Fruit fly (Drosophila melanogaster): ENCODE measurements around the gene smp-30.

smp-30 gene

DNA sequence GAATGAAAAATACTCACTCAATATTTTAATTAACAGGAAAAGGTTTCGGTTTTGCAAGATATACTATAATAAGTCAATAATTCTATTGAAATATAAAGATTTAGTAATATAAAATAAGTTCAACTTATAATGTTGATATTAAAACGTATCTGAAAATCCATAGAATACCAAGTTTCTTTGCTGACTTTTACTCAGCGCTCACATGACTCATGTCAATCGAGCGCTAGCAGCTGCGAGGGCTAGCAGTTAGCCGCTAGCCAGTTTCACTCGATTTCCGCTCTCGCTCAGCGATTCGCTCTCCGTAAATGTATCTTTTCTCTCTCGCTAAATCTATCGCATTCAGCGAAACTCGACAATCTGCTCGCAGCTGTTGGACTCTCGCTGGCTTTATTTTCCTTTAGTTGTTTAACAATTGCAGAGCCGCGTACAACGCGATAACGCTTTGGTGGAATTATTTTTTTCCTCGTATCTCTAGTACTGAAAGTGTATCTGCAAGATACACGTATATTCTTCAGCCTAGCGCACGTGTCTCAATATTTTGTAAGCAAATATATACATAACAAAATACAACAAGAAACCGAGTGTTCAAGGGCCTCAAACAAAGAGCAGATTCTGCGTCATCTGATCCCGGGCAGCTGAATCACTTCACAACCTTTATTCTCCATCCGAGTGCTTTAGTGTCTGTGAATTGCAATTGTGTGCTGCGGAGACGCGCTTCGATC, 1.8 kb downstream of the smp-30 start (continued):
- TF ChIP-seq Opbp (GFP tag; IDR thresholded peaks at IDR 0.05; ENCODE audit: partially characterized antibody), result peak; percentile 67; the same call in 2 of the 3 replicates
- peak; percentile 94 for TF ChIP-seq chm (GFP tag; IDR thresholded peaks at IDR 0.05)
- TF ChIP-seq D19B (GFP tag; optimal IDR thresholded peaks at IDR 0.05), result peak; percentile 21
- TF ChIP-seq Doc3 (GFP tag; IDR thresholded peaks at IDR 0.05; ENCODE audit: partially characterized antibody), result no peak
- no peak for TF ChIP-seq CG9932 (GFP tag; IDR thresholded peaks at IDR 0.05)
- peak; percentile 56 for TF ChIP-seq CG2116 (GFP tag; optimal IDR thresholded peaks at IDR 0.05)
- TF ChIP-seq zen2 (GFP tag; IDR thresholded peaks at IDR 0.05; ENCODE audit: partially characterized antibody), result peak; percentile 17; the same call in 2 of the 3 replicates
- TF ChIP-seq Hr39 (optimal IDR thresholded peaks at IDR 0.05), result no peak
- no peak for TF ChIP-seq Lim3 (GFP tag; IDR thresholded peaks at IDR 0.05)
- peak; percentile 91 for TF ChIP-seq lab (GFP tag; optimal IDR thresholded peaks at IDR 0.05)
- no peak for TF ChIP-seq BEAF-32 (GFP tag; optimal IDR thresholded peaks at IDR 0.05)
- peak; percentile 71 for TF ChIP-seq Max (GFP tag; optimal IDR thresholded peaks at IDR 0.05)
- TF ChIP-seq MTF-1 (GFP tag; optimal IDR thresholded peaks at IDR 0.05; ENCODE audit: borderline replicate concordance), result peak; percentile 90
- TF ChIP-seq CG1602 (GFP tag; optimal IDR thresholded peaks at IDR 0.05), result peak; percentile 14
- TF ChIP-seq hth (optimal IDR thresholded peaks at IDR 0.05), result no peak
- peak; percentile 67 for TF ChIP-seq CG12391 (tag; optimal IDR thresholded peaks at IDR 0.05)
- TF ChIP-seq lov (optimal IDR thresholded peaks at IDR 0.05), result no peak
- peak; percentile 65; the same call in 1 of the 3 replicates for TF ChIP-seq lov (GFP tag; IDR thresholded peaks at IDR 0.05)
- peak; percentile 95 to 96 for TF ChIP-seq Trl (optimal IDR thresholded peaks at IDR 0.05)
- peak; percentile 80 for TF ChIP-seq Trl (GFP tag; optimal IDR thresholded peaks at IDR 0.05)
- TF ChIP-seq vnd (GFP tag; IDR thresholded peaks at IDR 0.05; ENCODE audit: partially characterized antibody), result no peak
- peak; percentile 46 for TF ChIP-seq lilli (GFP tag; optimal IDR thresholded peaks at IDR 0.05)
- TF ChIP-seq cas (GFP tag; IDR thresholded peaks at IDR 0.05), result no peak
- TF ChIP-seq CG17361 (GFP tag; IDR thresholded peaks at IDR 0.05), result no peak; the same call in 2 of the 3 replicates
- TF ChIP-seq pros (GFP tag; optimal IDR thresholded peaks at IDR 0.05), result peak; percentile 51
- peak; percentile 75; the same call in 2 of the 3 replicates for TF ChIP-seq mld (GFP tag; IDR thresholded peaks at IDR 0.05; ENCODE audit: partially characterized antibody)
- no peak for TF ChIP-seq CG2129 (GFP tag; IDR thresholded peaks at IDR 0.05; ENCODE audit: partially characterized antibody)
- TF ChIP-seq peb (GFP tag; IDR thresholded peaks at IDR 0.05), result no peak
- TF ChIP-seq CG9876 (GFP tag; optimal IDR thresholded peaks at IDR 0.05), result no peak
- peak; percentile 55 for TF ChIP-seq kay (GFP tag; optimal IDR thresholded peaks at IDR 0.05)
- TF ChIP-seq Spps (tag; optimal IDR thresholded peaks at IDR 0.05), result peak; percentile 35
- TF ChIP-seq CG7357 (GFP tag; IDR thresholded peaks at IDR 0.05), result no peak
- peak; percentile 98 for TF ChIP-seq z (GFP tag; IDR thresholded peaks at IDR 0.05)
- TF ChIP-seq ind (GFP tag; optimal IDR thresholded peaks at IDR 0.05), result no peak
- TF ChIP-seq CG15514 (GFP tag; optimal IDR thresholded peaks at IDR 0.05), result peak; percentile 84
- TF ChIP-seq Ets65A (GFP tag), result no peak
- TF ChIP-seq CG9797 (GFP tag; optimal IDR thresholded peaks at IDR 0.05), result peak; percentile 9
- peak; percentile 83 for TF ChIP-seq gro (GFP tag; optimal IDR thresholded peaks at IDR 0.05)
- peak; percentile 48 for TF ChIP-seq Nf-YC (tag; optimal IDR thresholded peaks at IDR 0.05)
- TF ChIP-seq eyg (GFP tag; optimal IDR thresholded peaks at IDR 0.05), result peak; percentile 74
- peak; percentile 34 for TF ChIP-seq Dad (GFP tag; optimal IDR thresholded peaks at IDR 0.05)
- no peak for TF ChIP-seq Taf1 (GFP tag; IDR thresholded peaks at IDR 0.05)
- TF ChIP-seq maf-S (GFP tag; optimal IDR thresholded peaks at IDR 0.05), result peak; percentile 18
- TF ChIP-seq CG3163 (GFP tag; optimal IDR thresholded peaks at IDR 0.05), result peak; percentile 71
- peak; percentile 59; the same call in 1 of the 2 replicates for TF ChIP-seq amos (GFP tag; IDR thresholded peaks at IDR 0.05; ENCODE audit: partially characterized antibody)
- peak in 1 of 2 experiments; percentile 32 for TF ChIP-seq chif (GFP tag; optimal IDR thresholded peaks at IDR 0.05)
- no peak for TF ChIP-seq usp (GFP tag; optimal IDR thresholded peaks at IDR 0.05)
- peak; percentile 72 for TF ChIP-seq Xrp1 (GFP tag; IDR thresholded peaks at IDR 0.05)
- TF ChIP-seq CG13296 (GFP tag; optimal IDR thresholded peaks at IDR 0.05), result peak; percentile 86
- TF ChIP-seq Nf-YA (GFP tag; IDR thresholded peaks at IDR 0.05), result peak; percentile 30; the same call in 1 of the 2 replicates

All from whole organism, embryonic.